Fruit fly (Drosophila melanogaster) whole organism: ENCODE data around the gene CG15465.
A peak's percentile ranks its signal among the peaks of the same experiment; 100 is the strongest.

Source experiments
- CG8478 ChIP-seq: fragments of >200 bp; optimal IDR thresholded peaks from 2 replicates; lab custom pipeline; 2018; ENCODE audit warnings: inconsistent platforms
- Dll ChIP-seq: fragments of >200 bp; optimal IDR thresholded peaks from 2 replicates; lab custom pipeline; 2017
- pan ChIP-seq: fragments of >200 bp; optimal IDR thresholded peaks from 2 replicates; lab custom pipeline; 2017
- psq ChIP-seq: fragments of >200 bp; optimal IDR thresholded peaks from 2 replicates; lab custom pipeline; 2017
- usp ChIP-seq: fragments of >200 bp; optimal IDR thresholded peaks from 2 replicates; lab custom pipeline; 2017; ENCODE audit warnings: missing biosample characterization, missing genetic modification characterization, mixed read lengths

DNA sequence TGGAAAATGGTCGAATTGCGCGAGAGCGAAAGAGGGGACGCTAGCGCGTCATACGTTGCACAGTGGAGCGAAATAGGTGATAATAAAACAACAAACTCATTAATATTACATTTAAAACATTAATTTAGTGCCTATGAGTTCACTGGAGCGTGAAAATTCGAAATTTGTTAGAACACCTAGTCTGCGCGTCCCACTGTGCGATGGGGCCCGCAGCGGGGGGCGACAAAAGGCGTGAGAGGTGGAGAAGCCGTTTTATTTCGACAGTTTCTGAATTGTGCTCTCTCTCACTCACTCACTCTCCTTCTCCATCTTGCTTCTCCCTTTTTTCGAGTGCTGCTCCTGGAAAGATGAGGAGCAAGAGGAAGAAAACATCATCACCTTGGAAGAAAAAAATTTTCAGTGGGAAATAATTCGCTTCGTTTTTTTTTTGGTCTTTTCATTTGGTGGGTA lies 1.9 kb upstream of the CG15465 start:
- no peak for TF ChIP-seq pan (lab: Kevin White, UChicago)
- peak; percentile 11 for TF ChIP-seq CG8478
- TF ChIP-seq usp (GFP tag; lab: Kevin White, UChicago): no peak
- TF ChIP-seq psq (lab: Kevin White, UChicago): no peak
- peak; percentile 43 for TF ChIP-seq Dll
